Worm (Caenorhabditis elegans) whole organism, L2 larva: ENCODE data around the gene C39D10.2.

Experiments used
- F13H6.1 ChIP-seq: sonication (generic microtip); optimal IDR thresholded peaks from 2 replicates; lab custom pipeline; 2016; ENCODE audit warnings: missing genetic modification characterization, missing compliant biosample characterization
- R02D3.7 ChIP-seq: fragments of 150-350 bp; optimal IDR thresholded peaks from 2 replicates; lab custom pipeline; 2014; ENCODE audit warnings: missing biosample characterization, missing genetic modification characterization
- Y55F3AM.14 ChIP-seq: fragments of 200-800 bp; sonication (Bioruptor generic); optimal IDR thresholded peaks from 2 replicates; lab custom pipeline; 2018; ENCODE audit warnings: mild to moderate bottlenecking, missing genetic modification characterization, missing compliant biosample characterization
- ZK546.5 ChIP-seq: sonication (generic microtip); optimal IDR thresholded peaks from 2 replicates; lab custom pipeline; 2017; ENCODE audit warnings: missing biosample characterization, missing genetic modification characterization
- alr-1 ChIP-seq: fragments of 150-350 bp; optimal IDR thresholded peaks from 2 replicates; lab custom pipeline; 2014; ENCODE audit warnings: missing biosample characterization, missing genetic modification characterization
- aly-2 ChIP-seq: fragments of 150-350 bp; optimal IDR thresholded peaks from 2 replicates; lab custom pipeline; 2014; ENCODE audit warnings: missing biosample characterization, missing genetic modification characterization
- ama-1 ChIP-seq: fragments of 150-350 bp; optimal IDR thresholded peaks from 2 replicates; lab custom pipeline; 2018; ENCODE audit warnings: inconsistent platforms
- blmp-1 ChIP-seq: sonication (generic microtip); optimal IDR thresholded peaks from 2 replicates; lab custom pipeline; 2017; ENCODE audit warnings: missing genetic modification characterization, mild to moderate bottlenecking, missing compliant biosample characterization, antibody characterized with exemption, moderate library complexity; ENCODE audit not compliant: insufficient read depth
- ceh-16 ChIP-seq: fragments of 150-350 bp; optimal IDR thresholded peaks from 2 replicates; lab custom pipeline; 2014; ENCODE audit warnings: missing biosample characterization, missing genetic modification characterization
- ceh-82 ChIP-seq: fragments of 150-350 bp; optimal IDR thresholded peaks from 2 replicates; lab custom pipeline; 2014; ENCODE audit warnings: missing biosample characterization, missing genetic modification characterization
- crh-2 ChIP-seq: sonication (generic microtip); optimal IDR thresholded peaks from 2 replicates; lab custom pipeline; 2017; ENCODE audit warnings: missing biosample characterization, missing genetic modification characterization
- dmd-4 ChIP-seq: sonication (generic microtip); optimal IDR thresholded peaks from 2 replicates; lab custom pipeline; 2017; ENCODE audit warnings: missing biosample characterization, missing genetic modification characterization
- elt-3 ChIP-seq: sonication (generic microtip); optimal IDR thresholded peaks from 2 replicates; lab custom pipeline; 2017; ENCODE audit warnings: missing biosample characterization, missing genetic modification characterization
- fos-1 ChIP-seq: fragments of 150-350 bp; optimal IDR thresholded peaks from 2 replicates; lab custom pipeline; 2014; ENCODE audit warnings: missing biosample characterization, missing genetic modification characterization
- gmeb-1 ChIP-seq: fragments of 150-350 bp; optimal IDR thresholded peaks from 2 replicates; lab custom pipeline; 2014; ENCODE audit warnings: missing biosample characterization, missing genetic modification characterization
- lsy-2 ChIP-seq, 2 experiments: fragments of 150-350 bp in 1 of 2; sonication (generic microtip) in 1 of 2; optimal IDR thresholded peaks; 2 replicates each; lab custom pipeline; 2014 to 2017; ENCODE audit warnings: missing biosample characterization in 2 of 2, missing genetic modification characterization in 2 of 2
- mab-5 ChIP-seq: fragments of 150-350 bp; optimal IDR thresholded peaks from 2 replicates; lab custom pipeline; 2014; ENCODE audit warnings: missing biosample characterization, missing genetic modification characterization
- mbf-1 ChIP-seq: sonication (generic microtip); optimal IDR thresholded peaks from 2 replicates; lab custom pipeline; 2017; ENCODE audit warnings: missing biosample characterization, missing genetic modification characterization
- mdl-1 ChIP-seq, 2 experiments: fragments of 150-350 bp in 1 of 2; sonication (generic microtip) in 1 of 2; optimal IDR thresholded peaks; 2 replicates each; lab custom pipeline; 2017; ENCODE audit warnings: missing biosample characterization in 2 of 2, missing genetic modification characterization in 2 of 2
- nhr-10 ChIP-seq: sonication (generic microtip); optimal IDR thresholded peaks from 2 replicates; lab custom pipeline; 2017; ENCODE audit warnings: missing biosample characterization, missing genetic modification characterization
- nhr-11 ChIP-seq: fragments of 150-350 bp; optimal IDR thresholded peaks from 2 replicates; lab custom pipeline; 2014; ENCODE audit warnings: missing biosample characterization, missing genetic modification characterization
- nhr-129 ChIP-seq: fragments of 150-350 bp; optimal IDR thresholded peaks from 2 replicates; lab custom pipeline; 2014; ENCODE audit warnings: missing biosample characterization, missing genetic modification characterization
- nhr-21 ChIP-seq: fragments of 150-350 bp; optimal IDR thresholded peaks from 2 replicates; lab custom pipeline; 2014; ENCODE audit warnings: missing biosample characterization, missing genetic modification characterization
- nhr-237 ChIP-seq: fragments of 150-350 bp; optimal IDR thresholded peaks from 2 replicates; lab custom pipeline; 2014; ENCODE audit warnings: missing biosample characterization, missing genetic modification characterization
- nhr-25 ChIP-seq: fragments of 150-350 bp; sonication (generic microtip); optimal IDR thresholded peaks from 3 replicates; lab custom pipeline; 2014; ENCODE audit warnings: missing biosample characterization, missing genetic modification characterization
- nhr-6 ChIP-seq: fragments of 150-350 bp; optimal IDR thresholded peaks from 2 replicates; lab custom pipeline; 2014; ENCODE audit warnings: missing biosample characterization, missing genetic modification characterization
- peb-1 ChIP-seq: fragments of 150-350 bp; optimal IDR thresholded peaks from 2 replicates; lab custom pipeline; 2014; ENCODE audit warnings: missing biosample characterization, missing genetic modification characterization
- skn-1 ChIP-seq: sonication (generic microtip); optimal IDR thresholded peaks from 2 replicates; lab custom pipeline; 2017; ENCODE audit warnings: missing biosample characterization, missing genetic modification characterization
- sma-3 ChIP-seq: sonication (generic microtip); optimal IDR thresholded peaks from 2 replicates; lab custom pipeline; 2016; ENCODE audit warnings: missing genetic modification reagents, missing genetic modification characterization, missing compliant biosample characterization
- snpc-4 ChIP-seq: fragments of 150-350 bp; optimal IDR thresholded peaks from 2 replicates; lab custom pipeline; 2014; ENCODE audit warnings: missing biosample characterization, missing genetic modification characterization
- unc-39 ChIP-seq: fragments of 150-350 bp; optimal IDR thresholded peaks from 2 replicates; lab custom pipeline; 2014; ENCODE audit warnings: missing biosample characterization, missing genetic modification characterization
- unc-55 ChIP-seq: fragments of 150-350 bp; sonication (generic microtip); optimal IDR thresholded peaks from 3 replicates; lab custom pipeline; 2014; ENCODE audit warnings: missing biosample characterization, missing genetic modification reagents, missing genetic modification characterization
- zag-1 ChIP-seq: fragments of 150-350 bp; optimal IDR thresholded peaks from 2 replicates; lab custom pipeline; 2014; ENCODE audit warnings: missing biosample characterization, missing genetic modification characterization
- ztf-11 ChIP-seq: sonication (generic microtip); optimal IDR thresholded peaks from 2 replicates; lab custom pipeline; 2017; ENCODE audit warnings: missing biosample characterization, missing genetic modification characterization
- ztf-4 ChIP-seq: fragments of 150-350 bp; optimal IDR thresholded peaks from 2 replicates; lab custom pipeline; 2014; ENCODE audit warnings: missing biosample characterization, missing genetic modification characterization

C39D10.2 gene

DNA sequence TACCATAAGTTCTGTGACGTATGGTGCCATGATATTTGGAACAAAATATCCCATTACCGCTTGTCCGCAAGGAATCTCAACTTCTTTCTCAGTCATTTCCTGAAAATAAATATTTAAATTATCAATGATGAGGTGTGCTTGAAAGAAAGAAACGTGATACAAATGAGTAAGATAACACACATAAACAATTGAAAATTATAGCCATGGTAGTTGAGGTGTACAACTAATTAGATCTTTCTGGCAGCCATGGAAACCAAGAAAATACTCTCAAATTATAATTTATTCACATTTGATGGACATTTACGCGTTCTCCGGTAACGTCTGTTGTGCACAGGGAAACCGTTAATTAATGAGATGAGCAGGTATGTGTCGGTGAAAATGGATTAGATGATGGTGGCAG lies 3.3 kb downstream of the C39D10.2 start, which contains the start of gene C39D10.5:
TSS of gene C39D10.5 (minus strand) at position 101 of the 400 bp plus-strand sequence.
- TF ChIP-seq snpc-4 (no peak), nhr-237 (tag; lab: Kevin White, UChicago) (no peak), sma-3 (GFP tag; lab: Kevin White, UChicago) (no peak), nhr-129 (tag; lab: Kevin White, UChicago) (no peak), blmp-1 (tag; lab: Kevin White, UChicago) (no peak), elt-3 (tag; lab: Kevin White, UChicago) (no peak), skn-1 (no peak), nhr-11 (tag; lab: Kevin White, UChicago) (no peak), nhr-25 (tag; lab: Kevin White, UChicago) (no peak), mab-5 (tag; lab: Kevin White, UChicago) (no peak), F13H6.1 (tag; lab: Kevin White, UChicago) (no peak), ceh-16 (tag; lab: Kevin White, UChicago) (no peak), dmd-4 (tag; lab: Kevin White, UChicago) (no peak), ztf-4 (tag; lab: Kevin White, UChicago) (no peak), crh-2 (no peak), zag-1 (tag; lab: Kevin White, UChicago) (no peak)
- TF ChIP-seq, all 48 proteins: peak for 0

ce11 chrX:7897690-7898089 lies 8.7 kb downstream of the C39D10.2 start, which contains the start of gene latd-1:
TSS of gene latd-1 (minus strand) at chrX:7897790.
- TF ChIP-seq dmd-4 (tag; lab: Kevin White, UChicago), result no peak
- no peak for TF ChIP-seq nhr-25 (tag; lab: Kevin White, UChicago)
- no peak for TF ChIP-seq mdl-1 (tag; optimal IDR thresholded peaks at IDR 0.05; lab: Kevin White, UChicago)
- TF ChIP-seq unc-39 (tag; lab: Kevin White, UChicago), result no peak
- TF ChIP-seq sma-3 (GFP tag; lab: Kevin White, UChicago), result no peak
- TF ChIP-seq elt-3 (tag; lab: Kevin White, UChicago), result no peak
- TF ChIP-seq, all 48 proteins: peak for 0

ce11 chrX:7898131-7898530 lies 9.1 kb downstream of the C39D10.2 start:
- TF ChIP-seq nhr-21 (tag; lab: Kevin White, UChicago), result peak; percentile 4
- no peak for TF ChIP-seq nhr-10 (tag; lab: Kevin White, UChicago)
- TF ChIP-seq, all 48 proteins: peak for 1

DNA sequence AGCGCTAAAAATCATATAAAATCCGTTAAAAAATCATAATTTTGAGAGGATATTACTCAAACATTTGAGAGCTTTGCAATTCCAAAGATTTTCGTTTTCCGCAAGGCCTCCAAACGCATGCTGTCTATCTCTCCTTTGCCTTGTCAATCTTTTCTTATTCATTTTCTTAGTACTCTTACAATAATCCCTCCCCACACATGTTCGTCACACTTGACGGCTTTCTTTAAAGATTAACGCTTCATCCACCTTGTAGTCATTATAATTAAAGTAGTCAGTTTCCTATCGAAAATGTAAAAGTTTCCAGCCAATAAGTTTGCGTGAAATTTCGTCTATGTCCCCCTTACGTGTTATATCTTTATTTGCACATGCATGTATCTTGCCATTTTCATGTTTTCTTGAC lies 11.2 kb downstream of the C39D10.2 start:
- TF ChIP-seq R02D3.7 (tag; lab: Kevin White, UChicago), result no peak
- TF ChIP-seq, all 48 proteins: peak for 0

- TF ChIP-seq elt-3 (tag; lab: Kevin White, UChicago) (no peak), fos-1 (peak; percentile 61)
These were observed 12.8 kb downstream of the C39D10.2 start for ce11 chrX:7901840-7902239.

DNA sequence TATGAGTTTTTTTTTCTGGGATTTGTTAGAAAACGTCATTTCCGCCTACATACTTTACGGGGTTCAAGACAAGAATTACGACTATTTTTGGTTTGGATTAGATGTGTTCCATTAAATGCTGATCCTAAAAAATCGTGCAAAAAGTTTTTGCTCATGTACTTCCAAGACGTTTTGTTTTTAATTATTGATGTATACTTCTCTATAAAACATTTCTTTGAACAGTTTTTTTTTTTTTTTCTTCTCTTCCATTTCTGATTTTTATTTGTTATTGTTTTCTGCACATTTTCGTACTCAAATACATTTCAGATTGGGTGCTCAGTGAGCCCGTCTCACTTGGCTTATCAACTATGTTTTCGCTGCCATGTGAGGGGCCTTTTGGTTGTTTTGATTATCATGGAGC lies 14.0 kb downstream of the C39D10.2 start, which contains the start of gene C39D10.11:
TSS of gene C39D10.11 (plus strand) at position 301 of the 400 bp plus-strand sequence.
- TF ChIP-seq nhr-11 (tag; lab: Kevin White, UChicago) (no peak), mab-5 (tag; lab: Kevin White, UChicago) (no peak), alr-1 (tag; lab: Kevin White, UChicago) (no peak)

DNA sequence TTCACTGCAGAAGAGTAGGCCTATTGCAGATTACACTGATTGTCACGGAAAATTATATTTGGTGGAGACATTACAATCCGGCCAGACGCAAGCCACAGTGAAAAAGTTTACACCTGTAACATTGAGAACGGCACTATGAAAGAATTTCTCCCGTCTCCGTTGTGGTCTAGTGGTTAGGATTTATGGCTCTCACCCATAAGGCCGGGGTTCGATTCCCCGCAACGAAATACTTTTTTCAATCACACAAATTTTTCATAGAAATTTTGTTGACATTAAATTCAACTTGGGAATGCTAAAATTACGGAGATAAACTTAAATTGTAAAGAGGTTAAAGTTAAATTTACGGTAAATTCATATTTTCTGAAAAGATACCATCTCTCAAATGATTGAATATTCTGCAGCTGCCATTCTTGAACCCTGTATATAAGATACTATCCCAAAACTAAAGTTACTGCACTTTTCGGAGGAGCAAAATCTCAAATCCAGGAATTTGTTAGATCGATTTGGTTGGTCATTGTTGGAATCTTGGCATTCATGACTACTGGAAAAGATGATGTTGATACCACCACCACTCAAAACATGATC lies 17.5 kb downstream of the C39D10.2 start, which contains the start of gene C39D10.1:
TSS of gene C39D10.1 (plus strand) at position 535 of the 585 bp plus-strand sequence.
- TF ChIP-seq ztf-4 (tag; lab: Kevin White, UChicago), result no peak
- no peak for TF ChIP-seq unc-55
- TF ChIP-seq nhr-25 (tag; lab: Kevin White, UChicago), result no peak
- no peak for TF ChIP-seq elt-3 (tag; lab: Kevin White, UChicago)
- peak; percentile 11 for TF ChIP-seq fos-1
- no peak for TF ChIP-seq aly-2 (tag; lab: Kevin White, UChicago)
- no peak for TF ChIP-seq mdl-1 (tag; optimal IDR thresholded peaks at IDR 0.05; lab: Kevin White, UChicago)
- no peak for TF ChIP-seq dmd-4 (tag; lab: Kevin White, UChicago)
- no peak for TF ChIP-seq R02D3.7 (tag; lab: Kevin White, UChicago)
- no peak for TF ChIP-seq alr-1 (tag; lab: Kevin White, UChicago)
- no peak for TF ChIP-seq lsy-2 (tag; optimal IDR thresholded peaks at IDR 0.05; lab: Kevin White, UChicago)
- TF ChIP-seq crh-2, result peak; percentile 19
- no peak for TF ChIP-seq ceh-16 (tag; lab: Kevin White, UChicago)
- TF ChIP-seq nhr-11 (tag; lab: Kevin White, UChicago), result peak; percentile 6
- TF ChIP-seq nhr-129 (tag; lab: Kevin White, UChicago), result peak; percentile 7
- no peak for TF ChIP-seq unc-39 (tag; lab: Kevin White, UChicago)
- no peak for TF ChIP-seq mbf-1
- TF ChIP-seq ZK546.5, result no peak
- TF ChIP-seq Y55F3AM.14 (GFP tag; lab: Kevin White, UChicago), result no peak
- no peak for TF ChIP-seq ceh-82 (tag; lab: Kevin White, UChicago)
- TF ChIP-seq nhr-6 (tag; lab: Kevin White, UChicago), result no peak
- peak; percentile 17 for TF ChIP-seq gmeb-1 (tag; lab: Kevin White, UChicago)
- no peak for TF ChIP-seq F13H6.1 (tag; lab: Kevin White, UChicago)
- no peak for TF ChIP-seq ztf-11 (tag; lab: Kevin White, UChicago)
- no peak for TF ChIP-seq snpc-4
- TF ChIP-seq ama-1 (lab: Kevin White, UChicago), result no peak
- TF ChIP-seq peb-1 (tag; lab: Kevin White, UChicago), result no peak
